Worm (Caenorhabditis elegans): ENCODE results near the gene pdtf-1.

pdtf-1 gene

ce11 chrIV:8475030-8475679 lies 42.3 kb downstream of the pdtf-1 start:
- TF ChIP-seq elt-2 (tag; optimal IDR thresholded peaks at IDR 0.05) (peak; percentile 82), pqm-1 (tag; optimal IDR thresholded peaks at IDR 0.05) (peak; percentile 63), snpc-4 (tag; optimal IDR thresholded peaks at IDR 0.05) (peak; percentile 22), sea-2 (GFP tag; optimal IDR thresholded peaks at IDR 0.05) (no peak), nhr-11 (tag; optimal IDR thresholded peaks at IDR 0.05) (no peak), unc-39 (tag; optimal IDR thresholded peaks at IDR 0.05) (no peak), ama-1 (optimal IDR thresholded peaks at IDR 0.05) (no peak)

DNA sequence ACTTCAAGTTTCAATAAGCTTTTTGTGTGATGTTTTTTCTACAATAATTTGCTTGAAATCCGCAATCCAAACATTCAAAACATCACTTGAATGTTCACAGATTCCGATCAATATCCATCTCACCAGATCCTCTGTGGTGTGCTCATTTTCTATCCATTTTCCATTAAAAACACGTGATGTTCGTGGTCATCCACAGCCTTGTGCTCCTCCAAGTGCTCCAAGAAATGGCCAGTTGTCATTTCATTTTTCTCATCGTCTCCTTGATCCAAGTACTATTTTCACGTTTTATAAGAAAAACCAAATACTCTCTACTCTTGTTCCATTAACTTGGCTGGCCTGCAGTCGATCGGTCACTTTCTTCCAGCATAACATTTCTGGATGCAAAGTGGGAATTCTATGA lies 43.3 kb downstream of the pdtf-1 start:
- TF ChIP-seq ceh-28 (tag; optimal IDR thresholded peaks at IDR 0.05), result no peak
- no peak for TF ChIP-seq nhr-12 (tag; optimal IDR thresholded peaks at IDR 0.05)
- TF ChIP-seq R02D3.7 (tag; optimal IDR thresholded peaks at IDR 0.05), result no peak
- no peak for TF ChIP-seq pha-4 (tag; optimal IDR thresholded peaks at IDR 0.05)
- TF ChIP-seq fkh-10 (GFP tag; optimal IDR thresholded peaks at IDR 0.05), result no peak
- TF ChIP-seq pqm-1 (tag; optimal IDR thresholded peaks at IDR 0.05), result no peak
- TF ChIP-seq nfya-1 (tag; optimal IDR thresholded peaks at IDR 0.05; ENCODE audit: insufficient read depth), result no peak
- no peak for TF ChIP-seq eor-1 (tag; optimal IDR thresholded peaks at IDR 0.05)
- TF ChIP-seq lin-15B (tag; optimal IDR thresholded peaks at IDR 0.05), result no peak
- no peak for TF ChIP-seq jun-1 (tag; optimal IDR thresholded peaks at IDR 0.05)
- TF ChIP-seq snpc-4 (tag; optimal IDR thresholded peaks at IDR 0.05), result no peak

- TF ChIP-seq elt-2 (tag; optimal IDR thresholded peaks at IDR 0.05), result no peak
- no peak for TF ChIP-seq unc-62 (GFP tag; optimal IDR thresholded peaks at IDR 0.05)
- TF ChIP-seq ceh-28 (tag; optimal IDR thresholded peaks at IDR 0.05), result no peak
- TF ChIP-seq ceh-9 (tag; optimal IDR thresholded peaks at IDR 0.05), result no peak
- no peak for TF ChIP-seq ztf-11 (tag; optimal IDR thresholded peaks at IDR 0.05)
- no peak for TF ChIP-seq nhr-237 (tag; optimal IDR thresholded peaks at IDR 0.05)
- TF ChIP-seq fos-1 (tag; optimal IDR thresholded peaks at IDR 0.05), result no peak
Observed at ce11 chrIV:8476880-8477279, 44.0 kb downstream of the pdtf-1 start, which contains the start of gene spp-10. spp-10 (plus strand) TSS chrIV:8477180.

DNA sequence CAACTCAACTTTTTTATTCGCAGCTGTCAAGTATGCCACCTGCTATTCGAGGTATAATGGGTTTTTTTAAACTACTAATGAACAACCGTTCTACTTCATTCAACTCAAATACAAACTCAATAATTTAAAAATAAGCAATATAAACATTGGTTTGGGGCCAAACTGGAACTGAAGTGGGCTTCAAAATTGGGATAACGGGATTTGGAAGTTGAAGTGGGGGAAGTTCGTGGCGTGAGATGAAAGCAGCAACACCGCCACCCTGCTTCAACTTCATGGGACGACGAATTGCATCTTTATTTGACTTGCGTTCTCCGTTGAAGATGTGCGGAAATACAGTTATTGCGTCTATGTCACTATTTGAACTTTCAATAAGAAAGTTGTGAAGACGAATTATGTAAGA lies 45.7 kb downstream of the pdtf-1 start:
- TF ChIP-seq ceh-9 (tag; optimal IDR thresholded peaks at IDR 0.05), result no peak
- TF ChIP-seq lin-15B (tag; optimal IDR thresholded peaks at IDR 0.05), result no peak
- TF ChIP-seq snpc-4 (tag; optimal IDR thresholded peaks at IDR 0.05), result no peak
- TF ChIP-seq zag-1 (tag; optimal IDR thresholded peaks at IDR 0.05), result no peak
- no peak for TF ChIP-seq sea-2 (GFP tag; optimal IDR thresholded peaks at IDR 0.05)
- no peak for TF ChIP-seq ZK546.5 (tag; optimal IDR thresholded peaks at IDR 0.05)
- no peak for TF ChIP-seq mdl-1 (tag; optimal IDR thresholded peaks at IDR 0.05)
- no peak for TF ChIP-seq nhr-12 (tag; optimal IDR thresholded peaks at IDR 0.05)
- no peak for TF ChIP-seq lin-39 (tag; optimal IDR thresholded peaks at IDR 0.05)
- no peak for TF ChIP-seq ceh-16 (tag; optimal IDR thresholded peaks at IDR 0.05)
- no peak for TF ChIP-seq elt-3 (tag; optimal IDR thresholded peaks at IDR 0.05)
- TF ChIP-seq elt-1 (tag; optimal IDR thresholded peaks at IDR 0.05), result no peak
- no peak for TF ChIP-seq nhr-76 (tag; optimal IDR thresholded peaks at IDR 0.05)

- TF ChIP-seq nfya-1 (tag; optimal IDR thresholded peaks at IDR 0.05; ENCODE audit: insufficient read depth) (no peak), egl-5 (tag; optimal IDR thresholded peaks at IDR 0.05) (no peak), fkh-10 (GFP tag; optimal IDR thresholded peaks at IDR 0.05) (no peak), fkh-2 (tag; optimal IDR thresholded peaks at IDR 0.05) (no peak), elt-2 (tag; optimal IDR thresholded peaks at IDR 0.05) (no peak), ama-1 (optimal IDR thresholded peaks at IDR 0.05) (no peak), snpc-4 (tag; optimal IDR thresholded peaks at IDR 0.05) (no peak), ZK546.5 (tag; optimal IDR thresholded peaks at IDR 0.05) (no peak), nhr-11 (tag; optimal IDR thresholded peaks at IDR 0.05) (no peak), pqm-1 (tag; optimal IDR thresholded peaks at IDR 0.05) (no peak), mdl-1 (tag; optimal IDR thresholded peaks at IDR 0.05) (no peak), unc-62 (GFP tag; optimal IDR thresholded peaks at IDR 0.05) (no peak), eor-1 (tag; optimal IDR thresholded peaks at IDR 0.05) (no peak), nhr-77 (tag; optimal IDR thresholded peaks at IDR 0.05) (no peak), ceh-28 (tag; optimal IDR thresholded peaks at IDR 0.05) (no peak), nhr-237 (tag; optimal IDR thresholded peaks at IDR 0.05) (no peak), elt-1 (tag; optimal IDR thresholded peaks at IDR 0.05) (no peak), sea-2 (GFP tag; optimal IDR thresholded peaks at IDR 0.05) (no peak)
Observed at ce11 chrIV:8479346-8479745, 46.5 kb downstream of the pdtf-1 start, which contains the start of gene hlh-12. hlh-12 (minus strand) TSS chrIV:8479446.
